Worm (Caenorhabditis elegans) whole organism, young adult: ENCODE measurements around the gene C53A5.9.

Experiments
- B0261.1 ChIP-seq: sonication (generic microtip); optimal IDR thresholded peaks from 2 replicates; lab custom pipeline; 2016; ENCODE audit warnings: mild to moderate bottlenecking, missing genetic modification characterization, moderate library complexity, missing compliant biosample characterization
- B0336.3 ChIP-seq: fragments of 200-800 bp; sonication (Bioruptor generic); IDR thresholded peaks from 2 replicates; pipeline ENCODE4 v1.3.6; 2022; ENCODE audit warnings: missing genetic modification characterization, missing compliant biosample characterization
- C06A6.2 ChIP-seq: fragments of 200-800 bp; sonication (Bioruptor generic); conservative IDR thresholded peaks from 2 replicates; pipeline ENCODE4 v1.3.6; 2022; ENCODE audit warnings: missing genetic modification characterization, missing compliant biosample characterization
- C17E4.6 ChIP-seq: fragments of 200-800 bp; sonication (Bioruptor generic); IDR thresholded peaks from 2 replicates; pipeline ENCODE4 v1.3.6; 2022; ENCODE audit warnings: missing genetic modification reagents, missing genetic modification characterization, missing compliant biosample characterization
- D2030.7 ChIP-seq: fragments of 200-800 bp; sonication (Bioruptor generic); IDR thresholded peaks from 2 replicates; pipeline ENCODE4 v1.3.6; 2022; ENCODE audit warnings: missing genetic modification reagents, missing genetic modification characterization, missing compliant biosample characterization
- F33H1.4 ChIP-seq: fragments of 200-800 bp; sonication (Bioruptor generic); IDR thresholded peaks from 2 replicates; pipeline ENCODE4 v1.3.6; 2022; ENCODE audit warnings: missing genetic modification reagents, missing genetic modification characterization, missing compliant biosample characterization
- F37B4.10 ChIP-seq: fragments of 200-800 bp; sonication (Bioruptor generic); IDR thresholded peaks from 2 replicates; pipeline ENCODE4 v1.3.6; 2022; ENCODE audit warnings: missing genetic modification characterization, missing compliant biosample characterization
- F49E8.2 ChIP-seq: sonication (generic microtip); optimal IDR thresholded peaks from 3 replicates; lab custom pipeline; 2017; ENCODE audit warnings: missing genetic modification characterization, mild to moderate bottlenecking, missing compliant biosample characterization, antibody characterized with exemption, moderate library complexity; ENCODE audit not compliant: insufficient read depth
- K11D2.4 ChIP-seq: fragments of 200-800 bp; sonication (Bioruptor generic); IDR thresholded peaks from 2 replicates; pipeline ENCODE4 v1.3.6; 2022; ENCODE audit warnings: missing genetic modification reagents, missing genetic modification characterization, missing compliant biosample characterization
- Y53G8AR.9 ChIP-seq: fragments of 200-800 bp; sonication (Bioruptor generic); conservative IDR thresholded peaks from 2 replicates; pipeline ENCODE4 v1.3.6; 2022; ENCODE audit warnings: missing genetic modification reagents, missing genetic modification characterization, missing compliant biosample characterization
- Y95B8A.8 ChIP-seq: fragments of 200-800 bp; sonication (Bioruptor generic); IDR thresholded peaks from 2 replicates; pipeline ENCODE4 v1.3.6; 2022; ENCODE audit warnings: missing genetic modification reagents, missing genetic modification characterization, missing compliant biosample characterization
- atf-7 ChIP-seq: sonication (generic microtip); optimal IDR thresholded peaks from 2 replicates; lab custom pipeline; 2017; ENCODE audit warnings: mild to moderate bottlenecking, missing genetic modification characterization, missing compliant biosample characterization
- athp-1 ChIP-seq: sonication (generic microtip); optimal IDR thresholded peaks from 2 replicates; lab custom pipeline; 2017; ENCODE audit warnings: mild to moderate bottlenecking, missing genetic modification characterization, missing compliant biosample characterization
- ceh-91 ChIP-seq: fragments of 200-800 bp; sonication (Bioruptor generic); IDR thresholded peaks from 2 replicates; pipeline ENCODE4 v1.3.6; 2022; ENCODE audit warnings: missing genetic modification reagents, missing genetic modification characterization, missing compliant biosample characterization
- die-1 ChIP-seq: sonication (generic microtip); optimal IDR thresholded peaks from 2 replicates; lab custom pipeline; 2016; ENCODE audit warnings: missing genotype, mild to moderate bottlenecking, missing genetic modification characterization, missing compliant biosample characterization
- dox-1 ChIP-seq: fragments of 200-800 bp; sonication (Bioruptor generic); IDR thresholded peaks from 2 replicates; pipeline ENCODE4 v1.3.6; 2022; ENCODE audit warnings: missing genetic modification reagents, missing genetic modification characterization, missing compliant biosample characterization
- dpl-1 ChIP-seq: fragments of 150-350 bp; optimal IDR thresholded peaks from 2 replicates; lab custom pipeline; 2014; ENCODE audit warnings: missing biosample characterization, missing genetic modification reagents, missing genetic modification characterization
- efl-1 ChIP-seq: fragments of 150-350 bp; optimal IDR thresholded peaks from 2 replicates; lab custom pipeline; 2014; ENCODE audit warnings: missing biosample characterization, missing genetic modification reagents, missing genetic modification characterization
- egl-44 ChIP-seq: fragments of 200-800 bp; sonication (Bioruptor generic); IDR thresholded peaks from 2 replicates; pipeline ENCODE4 v1.3.6; 2022; ENCODE audit warnings: missing genetic modification reagents, missing genetic modification characterization, missing compliant biosample characterization
- ekl-4 ChIP-seq: fragments of 200-800 bp; sonication (Bioruptor generic); IDR thresholded peaks from 2 replicates; pipeline ENCODE4 v1.3.6; 2022; ENCODE audit warnings: missing genetic modification reagents, missing genetic modification characterization, missing compliant biosample characterization
- hlh-26 ChIP-seq: fragments of 200-800 bp; sonication (Bioruptor generic); conservative IDR thresholded peaks from 2 replicates; pipeline ENCODE4 v1.3.6; 2022; ENCODE audit warnings: missing genetic modification reagents, missing genetic modification characterization, missing compliant biosample characterization
- let-607 ChIP-seq, 2 experiments: fragments of 200-800 bp in 1 of 2; sonication (Bioruptor generic) in 1 of 2; sonication (generic microtip) in 1 of 2; optimal IDR thresholded peaks; 2 replicates each; lab custom pipeline; 2016 to 2018; ENCODE audit warnings: mild to moderate bottlenecking in 2 of 2, missing compliant biosample characterization in 2 of 2, missing genetic modification characterization in 2 of 2, moderate library complexity in 2 of 2, missing genotype in 1 of 2
- lin-26 ChIP-seq: fragments of 200-800 bp; sonication (Bioruptor generic); IDR thresholded peaks from 2 replicates; pipeline ENCODE4 v1.3.6; 2022; ENCODE audit warnings: missing genetic modification reagents, missing genetic modification characterization, missing compliant biosample characterization
- lir-1 ChIP-seq: fragments of 200-800 bp; sonication (Bioruptor generic); conservative IDR thresholded peaks from 2 replicates; pipeline ENCODE4 v1.3.6; 2022; ENCODE audit warnings: missing genetic modification reagents, missing genetic modification characterization, missing compliant biosample characterization
- lsl-1 ChIP-seq: fragments of 200-800 bp; sonication (Bioruptor generic); optimal IDR thresholded peaks from 2 replicates; lab custom pipeline; 2018; ENCODE audit warnings: mild to moderate bottlenecking, missing genetic modification characterization, moderate library complexity, missing compliant biosample characterization
- madf-3 ChIP-seq: fragments of 200-800 bp; sonication (Bioruptor generic); IDR thresholded peaks from 2 replicates; pipeline ENCODE4 v1.3.6; 2022; ENCODE audit warnings: missing genetic modification reagents, missing genetic modification characterization, missing compliant biosample characterization
- madf-6 ChIP-seq: fragments of 200-800 bp; sonication (Bioruptor generic); IDR thresholded peaks from 2 replicates; pipeline ENCODE4 v1.3.6; 2022; ENCODE audit warnings: missing genetic modification reagents, missing genetic modification characterization, missing compliant biosample characterization
- madf-8 ChIP-seq: fragments of 200-800 bp; sonication (Bioruptor generic); conservative IDR thresholded peaks from 2 replicates; pipeline ENCODE4 v1.3.6; 2022; ENCODE audit warnings: missing genetic modification reagents, missing genetic modification characterization, missing compliant biosample characterization
- mcd-1 ChIP-seq: fragments of 200-800 bp; sonication (Bioruptor generic); IDR thresholded peaks from 2 replicates; pipeline ENCODE4 v1.3.6; 2022; ENCODE audit warnings: missing genetic modification reagents, missing genetic modification characterization, missing compliant biosample characterization
- mel-28 ChIP-seq: sonication (generic microtip); optimal IDR thresholded peaks from 2 replicates; lab custom pipeline; 2016; ENCODE audit warnings: borderline replicate concordance, mild to moderate bottlenecking, missing genetic modification characterization, missing compliant biosample characterization
- nfya-1 ChIP-seq: sonication (generic microtip); optimal IDR thresholded peaks from 2 replicates; lab custom pipeline; 2017; ENCODE audit warnings: antibody characterized with exemption, missing compliant biosample characterization, missing genetic modification characterization, borderline replicate concordance; ENCODE audit not compliant: insufficient read depth
- nhr-80 ChIP-seq: sonication (generic microtip); optimal IDR thresholded peaks from 2 replicates; lab custom pipeline; 2016; ENCODE audit warnings: missing genetic modification characterization, missing compliant biosample characterization
- pbrm-1 ChIP-seq: fragments of 200-800 bp; sonication (Bioruptor generic); IDR thresholded peaks from 2 replicates; pipeline ENCODE4 v1.3.6; 2022; ENCODE audit warnings: missing genetic modification reagents, missing genetic modification characterization, missing compliant biosample characterization
- rcor-1 ChIP-seq: fragments of 200-800 bp; sonication (Bioruptor generic); IDR thresholded peaks from 2 replicates; pipeline ENCODE4 v1.3.6; 2022; ENCODE audit warnings: missing genetic modification reagents, missing genetic modification characterization, missing compliant biosample characterization
- snpc-3.4 ChIP-seq: sonication (generic microtip); optimal IDR thresholded peaks from 2 replicates; lab custom pipeline; 2017; ENCODE audit warnings: missing genetic modification characterization, mild to moderate bottlenecking, missing compliant biosample characterization, antibody characterized with exemption, moderate library complexity, missing genotype, missing genetic modification reagents
- snpc-4 ChIP-seq, 5 experiments: fragments of 150-350 bp in 1 of 5; sonication (generic microtip) in 4 of 5; optimal IDR thresholded peaks; 2 replicates each; lab custom pipeline; 2014 to 2018; ENCODE audit warnings: missing genetic modification characterization in 5 of 5, missing biosample characterization in 3 of 5, antibody characterized with exemption in 2 of 5, mild to moderate bottlenecking in 2 of 5, missing compliant biosample characterization in 2 of 5, missing genotype in 2 of 5, moderate library complexity in 2 of 5, missing genetic modification reagents in 1 of 5
- tbx-9 ChIP-seq: sonication (generic microtip); optimal IDR thresholded peaks from 2 replicates; lab custom pipeline; 2016; ENCODE audit warnings: borderline replicate concordance, missing genetic modification characterization, inconsistent platforms, missing compliant biosample characterization
- unc-130 ChIP-seq: sonication (generic microtip); optimal IDR thresholded peaks from 2 replicates; lab custom pipeline; 2016; ENCODE audit warnings: missing genetic modification reagents, missing genetic modification characterization, missing compliant biosample characterization
- zfh-2 ChIP-seq: fragments of 200-800 bp; sonication (Bioruptor generic); conservative IDR thresholded peaks from 2 replicates; pipeline ENCODE4 v1.3.6; 2022; ENCODE audit warnings: missing genetic modification reagents, missing genetic modification characterization, missing compliant biosample characterization
- ztf-25 ChIP-seq: fragments of 200-800 bp; sonication (Bioruptor generic); IDR thresholded peaks from 2 replicates; pipeline ENCODE4 v1.3.6; 2022; ENCODE audit warnings: missing genetic modification reagents, missing genetic modification characterization, missing compliant biosample characterization
- ztf-6 ChIP-seq: fragments of 200-800 bp; sonication (Bioruptor generic); IDR thresholded peaks from 2 replicates; pipeline ENCODE4 v1.3.6; 2022; ENCODE audit warnings: missing genetic modification reagents, missing genetic modification characterization, missing compliant biosample characterization

C53A5.9 gene

DNA sequence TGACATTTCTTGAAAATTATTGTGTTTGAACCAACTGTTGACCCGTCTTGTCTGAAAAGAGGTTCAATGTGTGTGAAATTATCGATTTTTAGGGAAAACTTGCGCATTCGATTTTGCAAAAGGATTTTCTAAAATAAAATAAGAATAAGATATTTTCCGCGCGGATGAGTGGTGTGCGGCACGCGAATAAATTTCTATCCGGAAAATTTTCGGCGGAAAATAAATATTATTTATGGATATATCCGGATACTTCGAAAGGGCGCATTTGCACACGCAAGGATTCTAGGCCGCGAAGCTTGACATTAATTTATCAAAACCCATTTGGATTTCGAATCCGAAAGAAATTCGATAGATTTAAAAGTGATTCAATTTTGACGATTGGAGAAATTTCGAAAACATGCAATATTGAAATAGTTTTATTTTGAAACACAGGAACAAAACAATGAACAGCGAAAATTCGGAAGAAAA lies 12.8 kb downstream of the C53A5.9 start, which contains the start of gene rike-1:
rike-1 (minus strand) TSS at position 51 of the 468 bp plus-strand sequence.
- peak; percentile 9 for TF ChIP-seq dpl-1
- TF ChIP-seq C17E4.6 (GFP tag; lab: Robert Waterston, UW) = no peak
- TF ChIP-seq F37B4.10 (GFP tag; lab: Robert Waterston, UW) = no peak
- peak in 1 of 2 experiments; percentile 9 for TF ChIP-seq let-607 (tag; optimal IDR thresholded peaks at IDR 0.05; lab: Kevin White, UChicago)
- TF ChIP-seq hlh-26 = no peak
- no peak for TF ChIP-seq F49E8.2 (tag; lab: Kevin White, UChicago)
- no peak for TF ChIP-seq K11D2.4 (GFP tag; lab: Robert Waterston, UW)
- no peak for TF ChIP-seq nfya-1 (tag; lab: Kevin White, UChicago)
- TF ChIP-seq madf-3 (GFP tag; lab: Robert Waterston, UW) = no peak
- no peak for TF ChIP-seq snpc-4 (GFP tag; optimal IDR thresholded peaks at IDR 0.05; lab: Kevin White, UChicago)
- no peak for TF ChIP-seq snpc-4 (tag; optimal IDR thresholded peaks at IDR 0.05; lab: Kevin White, UChicago)
- no peak for TF ChIP-seq nhr-80 (tag; lab: Kevin White, UChicago)
- no peak for TF ChIP-seq lin-26 (GFP tag; lab: Robert Waterston, UW)
- no peak for TF ChIP-seq unc-130
- 0 out of 2 replicates have a peak, but pooled peaks have one; percentile 21 for TF ChIP-seq madf-8 (GFP tag; lab: Robert Waterston, UW)
- TF ChIP-seq rcor-1 (GFP tag; lab: Robert Waterston, UW) = 0 out of 2 replicates have a peak, but pooled peaks have one; percentile 8
- peak; percentile 49; the same call in 1 of the 2 replicates for TF ChIP-seq madf-6 (GFP tag; lab: Robert Waterston, UW)
- no peak for TF ChIP-seq B0336.3 (GFP tag; lab: Robert Waterston, UW)
- peak; percentile 15 for TF ChIP-seq efl-1 (GFP tag; lab: Kevin White, UChicago)
- TF ChIP-seq ceh-91 (GFP tag; lab: Robert Waterston, UW) = peak; percentile 54; the same call in 1 of the 2 replicates
- no peak for TF ChIP-seq athp-1 (tag; lab: Kevin White, UChicago)
- no peak for TF ChIP-seq C06A6.2
- TF ChIP-seq dox-1 (GFP tag; lab: Robert Waterston, UW) = no peak
- TF ChIP-seq tbx-9 = no peak
- peak; percentile 34 for TF ChIP-seq lsl-1

ce11 chrV:14542138-14542537 lies 16.5 kb downstream of the C53A5.9 start:
- no peak for TF ChIP-seq snpc-3.4 (tag; lab: Kevin White, UChicago)
- no peak for TF ChIP-seq mel-28 (tag; lab: Kevin White, UChicago)
- TF ChIP-seq nhr-80 (tag; lab: Kevin White, UChicago) = peak; percentile 42
- TF ChIP-seq, all 124 proteins: peak for 1

DNA sequence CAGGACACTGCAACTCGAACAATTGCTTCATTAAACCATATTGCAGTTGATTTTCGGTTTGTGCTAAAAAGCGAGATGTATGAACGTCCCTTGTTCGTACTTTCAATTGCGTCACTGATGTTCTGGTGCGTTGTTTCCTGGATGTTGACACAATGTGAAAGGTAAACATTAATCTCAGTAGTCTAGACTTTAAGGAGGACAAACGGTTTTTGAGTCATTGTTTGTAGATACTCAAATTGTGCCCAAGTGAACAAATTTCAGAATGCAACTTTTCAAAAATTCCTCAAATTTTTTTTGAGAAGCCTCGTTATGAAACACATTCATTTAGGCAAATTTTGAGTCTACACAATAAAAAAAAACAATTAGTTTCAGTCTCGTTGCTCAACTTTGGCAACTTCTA lies 17.7 kb downstream of the C53A5.9 start:
- TF ChIP-seq ztf-25 (no peak), mcd-1 (GFP tag; lab: Robert Waterston, UW) (no peak), efl-1 (GFP tag; lab: Kevin White, UChicago) (no peak), die-1 (tag; lab: Kevin White, UChicago) (no peak), Y53G8AR.9 (GFP tag; lab: Robert Waterston, UW) (no peak), madf-8 (GFP tag; lab: Robert Waterston, UW) (no peak), F33H1.4 (GFP tag; lab: Robert Waterston, UW) (no peak), lir-1 (GFP tag; lab: Robert Waterston, UW) (no peak)
- TF ChIP-seq, all 124 proteins: peak for 0

DNA sequence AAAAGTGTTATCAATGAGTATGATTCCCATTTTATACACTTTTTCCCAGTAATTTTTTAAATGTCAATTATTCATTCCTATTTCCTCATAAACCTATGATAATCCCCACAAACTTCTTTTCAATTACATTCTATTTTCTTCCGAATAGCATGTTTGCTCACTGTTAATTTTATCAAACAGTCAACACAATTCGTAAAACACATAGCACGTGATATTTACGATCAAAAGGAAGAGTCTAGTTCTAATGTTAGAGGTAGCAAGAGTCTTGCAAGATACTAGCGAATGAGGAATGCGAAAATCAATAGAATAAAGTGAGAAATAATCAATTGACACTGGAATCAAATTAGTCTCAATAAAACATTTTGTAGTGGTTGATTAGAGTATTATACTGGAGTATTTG lies 19.3 kb downstream of the C53A5.9 start:
- no peak for TF ChIP-seq ztf-6 (GFP tag; lab: Robert Waterston, UW)
- TF ChIP-seq zfh-2 (GFP tag; lab: Robert Waterston, UW) = no peak
- no peak for TF ChIP-seq dox-1 (GFP tag; lab: Robert Waterston, UW)
- no peak for TF ChIP-seq ztf-25
- no peak for TF ChIP-seq D2030.7 (GFP tag; lab: Robert Waterston, UW)
- no peak for TF ChIP-seq pbrm-1 (GFP tag; lab: Robert Waterston, UW)
- no peak for TF ChIP-seq Y95B8A.8 (GFP tag; lab: Robert Waterston, UW)
- no peak for TF ChIP-seq egl-44
- TF ChIP-seq ekl-4 = no peak
- TF ChIP-seq B0261.1 = no peak
- no peak for TF ChIP-seq atf-7 (tag; lab: Kevin White, UChicago)
